Fruit fly (Drosophila melanogaster) whole organism, embryonic: ENCODE results near the gene corto.

Experiments used
- ATbp ChIP-seq: fragments of 200-800 bp; sonication (Bioruptor generic); optimal IDR thresholded peaks from 2 replicates; lab custom pipeline; 2017; ENCODE audit warnings: missing biosample characterization, mild to moderate bottlenecking, missing genetic modification characterization, missing genetic modification reagents
- CG10979 ChIP-seq: fragments of 200-800 bp; sonication (Bioruptor generic); optimal IDR thresholded peaks from 2 replicates; lab custom pipeline; 2018; ENCODE audit warnings: missing biosample characterization, mild to moderate bottlenecking, missing genetic modification characterization, moderate library complexity
- CG11247 ChIP-seq: fragments of 200-800 bp; sonication (Bioruptor generic); IDR thresholded peaks from 2 replicates; pipeline ENCODE4 v1.3.6; 2022; ENCODE audit warnings: missing biosample characterization, missing genetic modification characterization
- CG11504 ChIP-seq: fragments of 200-800 bp; sonication (Bioruptor generic); optimal IDR thresholded peaks from 3 replicates; lab custom pipeline; 2019; ENCODE audit warnings: missing biosample characterization, mild to moderate bottlenecking, missing genetic modification characterization, moderate library complexity
- CG12769 ChIP-seq: fragments of 200-800 bp; sonication (Bioruptor generic); optimal IDR thresholded peaks from 2 replicates; lab custom pipeline; 2019; ENCODE audit warnings: missing biosample characterization, mild to moderate bottlenecking, missing genetic modification characterization, moderate library complexity
- CG12942 ChIP-seq: fragments of 200-800 bp; sonication (Bioruptor generic); optimal IDR thresholded peaks from 3 replicates; lab custom pipeline; 2016; ENCODE audit warnings: missing biosample characterization, missing genetic modification characterization
- CG14710 ChIP-seq: fragments of 200-800 bp; sonication (Bioruptor generic); optimal IDR thresholded peaks from 3 replicates; lab custom pipeline; 2019; ENCODE audit warnings: missing biosample characterization, mild to moderate bottlenecking, missing genetic modification characterization, moderate library complexity
- CG15514 ChIP-seq: fragments of 200-800 bp; sonication (Bioruptor generic); optimal IDR thresholded peaks from 3 replicates; lab custom pipeline; 2017; ENCODE audit warnings: missing biosample characterization, missing genetic modification characterization, mild to moderate bottlenecking, moderate library complexity, missing genetic modification reagents
- CG15601 ChIP-seq: fragments of 200-800 bp; sonication (Bioruptor generic); optimal IDR thresholded peaks from 3 replicates; lab custom pipeline; 2019; ENCODE audit warnings: missing biosample characterization, mild to moderate bottlenecking, missing genetic modification characterization, moderate library complexity
- CG1603 ChIP-seq: fragments of 200-800 bp; sonication (Bioruptor generic); optimal IDR thresholded peaks from 2 replicates; lab custom pipeline; 2019; ENCODE audit warnings: missing biosample characterization, mild to moderate bottlenecking, missing genetic modification characterization, moderate library complexity
- CG17829 ChIP-seq: fragments of 200-800 bp; optimal IDR thresholded peaks from 2 replicates; lab custom pipeline; 2019; ENCODE audit warnings: missing biosample characterization, mild to moderate bottlenecking, missing genetic modification characterization, moderate library complexity
- CG18262 ChIP-seq: fragments of 200-800 bp; optimal IDR thresholded peaks from 3 replicates; lab custom pipeline; 2019; ENCODE audit warnings: missing biosample characterization, mild to moderate bottlenecking, missing genetic modification characterization, moderate library complexity
- CG18599 ChIP-seq: fragments of 200-800 bp; sonication (Bioruptor generic); optimal IDR thresholded peaks from 3 replicates; lab custom pipeline; 2017; ENCODE audit warnings: missing biosample characterization, missing genetic modification characterization, mild to moderate bottlenecking, moderate library complexity, missing genetic modification reagents
- CG2678 ChIP-seq: fragments of 200-800 bp; sonication (Bioruptor generic); optimal IDR thresholded peaks from 3 replicates; lab custom pipeline; 2019; ENCODE audit warnings: missing biosample characterization, mild to moderate bottlenecking, missing genetic modification characterization, moderate library complexity
- CG2712 ChIP-seq: fragments of 200-800 bp; optimal IDR thresholded peaks from 3 replicates; lab custom pipeline; 2019; ENCODE audit warnings: missing biosample characterization, mild to moderate bottlenecking, missing genetic modification characterization, moderate library complexity
- CG31441 ChIP-seq: fragments of 200-800 bp; sonication (Bioruptor generic); IDR thresholded peaks from 2 replicates; pipeline ENCODE4 v1.3.6; 2022; ENCODE audit warnings: missing biosample characterization, missing genetic modification characterization
- CG4282 ChIP-seq: fragments of 200-800 bp; sonication (Bioruptor generic); optimal IDR thresholded peaks from 2 replicates; lab custom pipeline; 2016; ENCODE audit warnings: missing biosample characterization, missing genetic modification characterization
- CG6689 ChIP-seq: fragments of 200-800 bp; sonication (Bioruptor generic); IDR thresholded peaks from 2 replicates; pipeline ENCODE4 v1.3.6; 2022; ENCODE audit warnings: missing biosample characterization, missing genetic modification characterization
- CG9215 ChIP-seq: fragments of 200-800 bp; sonication (Bioruptor generic); IDR thresholded peaks from 2 replicates; pipeline ENCODE4 v1.3.6; 2022; ENCODE audit warnings: missing biosample characterization, missing genetic modification characterization
- CG9727 ChIP-seq: fragments of 200-800 bp; sonication (Bioruptor generic); optimal IDR thresholded peaks from 3 replicates; lab custom pipeline; 2017; ENCODE audit warnings: missing biosample characterization, mild to moderate bottlenecking, missing genetic modification characterization
- Deaf1 ChIP-seq: fragments of 200-800 bp; optimal IDR thresholded peaks from 3 replicates; lab custom pipeline; 2019; ENCODE audit warnings: missing biosample characterization, mild to moderate bottlenecking, missing genetic modification characterization, moderate library complexity
- Fer1 ChIP-seq: fragments of 200-800 bp; sonication (Bioruptor generic); optimal IDR thresholded peaks from 2 replicates; lab custom pipeline; 2017; ENCODE audit warnings: missing biosample characterization, mild to moderate bottlenecking, missing genetic modification characterization
- Fer3 ChIP-seq: fragments of 200-800 bp; sonication (Bioruptor generic); optimal IDR thresholded peaks from 2 replicates; lab custom pipeline; 2018; ENCODE audit warnings: missing biosample characterization, mild to moderate bottlenecking, missing genetic modification characterization, moderate library complexity
- Hr51 ChIP-seq, 2 experiments: fragments of 200-800 bp; sonication (Bioruptor generic); optimal IDR thresholded peaks; 2 replicates in 1 of 2; 3 replicates in 1 of 2; lab custom pipeline; 2016 to 2018; ENCODE audit warnings: missing biosample characterization in 2 of 2, missing genetic modification characterization in 2 of 2, mild to moderate bottlenecking in 1 of 2, moderate library complexity in 1 of 2
- Med ChIP-seq: fragments of 200-800 bp; sonication (Bioruptor generic); peaks from one replicate; lab custom pipeline; 2016; ENCODE audit warnings: missing biosample characterization, missing genetic modification characterization, mild to moderate bottlenecking, inconsistent platforms, moderate library complexity
- Neu2 ChIP-seq: fragments of 200-800 bp; sonication (Bioruptor generic); optimal IDR thresholded peaks from 3 replicates; lab custom pipeline; 2016; ENCODE audit warnings: missing biosample characterization, missing genetic modification characterization, borderline replicate concordance
- Oli ChIP-seq: fragments of 200-800 bp; sonication (Bioruptor generic); optimal IDR thresholded peaks from 2 replicates; lab custom pipeline; 2018; ENCODE audit warnings: missing biosample characterization, mild to moderate bottlenecking, missing genetic modification characterization, moderate library complexity
- Ptx1 ChIP-seq: fragments of 200-800 bp; sonication (Bioruptor generic); IDR thresholded peaks from 2 replicates; pipeline ENCODE4 v1.3.6; 2022; ENCODE audit warnings: missing biosample characterization, missing genetic modification characterization
- Ravus ChIP-seq: fragments of 200-800 bp; sonication (Bioruptor generic); IDR thresholded peaks from 2 replicates; pipeline ENCODE4 v1.3.6; 2022; ENCODE audit warnings: missing biosample characterization, missing genetic modification characterization
- Sox102F ChIP-seq: fragments of 200-800 bp; sonication (Bioruptor generic); optimal IDR thresholded peaks from 2 replicates; lab custom pipeline; 2018; ENCODE audit warnings: missing biosample characterization, mild to moderate bottlenecking, missing genetic modification characterization, moderate library complexity
- Xbp1 ChIP-seq: fragments of 200-800 bp; sonication (Bioruptor generic); optimal IDR thresholded peaks from 3 replicates; lab custom pipeline; 2016; ENCODE audit warnings: missing biosample characterization, mild to moderate bottlenecking, missing genetic modification characterization
- ap ChIP-seq: fragments of 200-800 bp; sonication (Bioruptor generic); IDR thresholded peaks from 2 replicates; pipeline ENCODE4 v1.3.6; 2022; ENCODE audit warnings: missing biosample characterization, missing genetic modification characterization
- bbx ChIP-seq: fragments of 200-800 bp; sonication (Bioruptor generic); IDR thresholded peaks from 2 replicates; pipeline ENCODE4 v1.3.6; 2022; ENCODE audit warnings: missing biosample characterization, missing genetic modification characterization; ENCODE audit not compliant: partially characterized antibody
- crol ChIP-seq: fragments of 200-800 bp; sonication (Bioruptor generic); IDR thresholded peaks from 2 replicates; pipeline ENCODE4 v1.3.6; 2022; ENCODE audit warnings: missing biosample characterization, missing genetic modification characterization
- cwo ChIP-seq: fragments of 200-800 bp; sonication (Bioruptor generic); optimal IDR thresholded peaks from 3 replicates; lab custom pipeline; 2017; ENCODE audit warnings: missing biosample characterization, missing genetic modification characterization, mild to moderate bottlenecking, moderate library complexity, missing genetic modification reagents
- dpn ChIP-seq, 2 experiments: fragments of 200-800 bp; sonication (Bioruptor generic); optimal IDR thresholded peaks; 3 replicates each; lab custom pipeline; 2016; ENCODE audit warnings: missing biosample characterization in 2 of 2, missing genetic modification characterization in 2 of 2
- eve ChIP-seq, 2 experiments: fragments of >200 bp; optimal IDR thresholded peaks; 2 replicates each; lab custom pipeline; 2017; ENCODE audit warnings: missing biosample characterization in 2 of 2, missing genetic modification characterization in 2 of 2
- gcm2 ChIP-seq: fragments of 200-800 bp; sonication (Bioruptor generic); optimal IDR thresholded peaks from 2 replicates; lab custom pipeline; 2016; ENCODE audit warnings: missing biosample characterization, missing genetic modification characterization
- ken ChIP-seq: fragments of 200-800 bp; sonication (Bioruptor generic); IDR thresholded peaks from 3 replicates; pipeline ENCODE4 v1.3.6; 2022; ENCODE audit warnings: missing biosample characterization, missing genetic modification characterization
- lmd ChIP-seq: fragments of 200-800 bp; sonication (Bioruptor generic); IDR thresholded peaks from 2 replicates; pipeline ENCODE4 v1.3.6; 2022; ENCODE audit warnings: missing biosample characterization, missing genetic modification characterization
- maf-S ChIP-seq: fragments of 200-800 bp; sonication (Bioruptor generic); optimal IDR thresholded peaks from 2 replicates; lab custom pipeline; 2016; ENCODE audit warnings: missing biosample characterization, missing genetic modification characterization
- otp ChIP-seq: fragments of 200-800 bp; sonication (Bioruptor generic); IDR thresholded peaks from 3 replicates; pipeline ENCODE4, ENCODE4 v1.3.6; 2022; ENCODE audit warnings: missing biosample characterization, missing genetic modification characterization
- pb ChIP-seq: fragments of 200-800 bp; sonication (Bioruptor generic); optimal IDR thresholded peaks from 3 replicates; lab custom pipeline; 2016; ENCODE audit warnings: missing biosample characterization, missing genetic modification characterization
- row ChIP-seq: fragments of 200-800 bp; sonication (Bioruptor generic); IDR thresholded peaks from 3 replicates; pipeline ENCODE4 v1.3.6; 2022; ENCODE audit warnings: missing biosample characterization, missing genetic modification characterization
- sens ChIP-seq: fragments of 200-800 bp; sonication (Bioruptor generic); peaks from one replicate; lab custom pipeline; 2016; ENCODE audit warnings: missing biosample characterization, missing genetic modification characterization
- tin ChIP-seq: fragments of 200-800 bp; sonication (Bioruptor generic); optimal IDR thresholded peaks from 3 replicates; lab custom pipeline; 2016; ENCODE audit warnings: missing biosample characterization, missing genetic modification characterization
- tio ChIP-seq: fragments of 200-800 bp; sonication (Bioruptor generic); optimal IDR thresholded peaks from 2 replicates; lab custom pipeline; 2017; ENCODE audit warnings: missing biosample characterization, missing genetic modification characterization, inconsistent platforms
- unpg ChIP-seq: fragments of 200-800 bp; sonication (Bioruptor generic); optimal IDR thresholded peaks from 3 replicates; lab custom pipeline; 2018; ENCODE audit warnings: missing biosample characterization, mild to moderate bottlenecking, missing genetic modification characterization, moderate library complexity
- vfl ChIP-seq: fragments of 200-800 bp; sonication (Bioruptor generic); optimal IDR thresholded peaks from 2 replicates; lab custom pipeline; 2016; ENCODE audit warnings: missing biosample characterization, missing genetic modification characterization

The corto gene

dm6 chr3R:5100323-5101055 is 13.6 kb upstream of the corto start (continued):
- TF ChIP-seq Neu2 (GFP tag; lab: Kevin White, UChicago), result no peak
- peak; percentile 56 for TF ChIP-seq sens (GFP tag; lab: Kevin White, UChicago)
- peak; percentile 46 for TF ChIP-seq CG18262 (tag; lab: Kevin White, UChicago)
- TF ChIP-seq ATbp, result peak; percentile 20
- TF ChIP-seq cwo (GFP tag; lab: Kevin White, UChicago), result peak; percentile 12
- no peak for TF ChIP-seq pb (GFP tag; lab: Kevin White, UChicago)
- TF ChIP-seq tio (GFP tag; lab: Kevin White, UChicago), result no peak
- no peak for TF ChIP-seq CG12942 (GFP tag; lab: Kevin White, UChicago)
- TF ChIP-seq CG6689 (GFP tag; lab: Robert Waterston, UW), result peak; percentile 32; the same call in 1 of the 2 replicates
- no peak for TF ChIP-seq Fer3 (tag; lab: Kevin White, UChicago)
- TF ChIP-seq CG10979 (tag; lab: Kevin White, UChicago), result peak; percentile 40
- no peak for TF ChIP-seq eve (GFP tag; optimal IDR thresholded peaks at IDR 0.05; lab: Kevin White, UChicago)
- peak; percentile 53 for TF ChIP-seq CG11504 (tag; lab: Kevin White, UChicago)
- peak in 1 of 2 experiments; percentile 42 for TF ChIP-seq Hr51 (GFP tag; optimal IDR thresholded peaks at IDR 0.05; lab: Kevin White, UChicago)
- peak; percentile 59 for TF ChIP-seq CG18599 (GFP tag; lab: Kevin White, UChicago)
- TF ChIP-seq row, result peak; percentile 57
- TF ChIP-seq crol, result peak; percentile 32; the same call in 1 of the 2 replicates
- peak; percentile 19 for TF ChIP-seq unpg
- 0 out of 2 replicates have a peak, but pooled peaks have one; percentile 12 for TF ChIP-seq CG11247 (GFP tag; lab: Robert Waterston, UW)
- no peak for TF ChIP-seq bbx
- no peak for TF ChIP-seq ap (GFP tag; lab: Robert Waterston, UW)
- TF ChIP-seq CG9215, result no peak
- peak; percentile 38 for TF ChIP-seq Oli
- peak; percentile 56 for TF ChIP-seq CG2712
- TF ChIP-seq CG9727, result peak; percentile 37
- TF ChIP-seq maf-S, result no peak
- no peak for TF ChIP-seq ken (GFP tag; lab: Robert Waterston, UW)
- peak; percentile 23 for TF ChIP-seq tin (GFP tag; lab: Kevin White, UChicago)
- TF ChIP-seq Fer1, result peak; percentile 12
- peak; percentile 47 for TF ChIP-seq CG31441 (GFP tag; lab: Robert Waterston, UW)
- TF ChIP-seq CG12769 (tag; lab: Kevin White, UChicago), result peak; percentile 18
- 0 out of 2 replicates have a peak, but pooled peaks have one; percentile 18 for TF ChIP-seq Ptx1 (GFP tag; lab: Robert Waterston, UW)
- TF ChIP-seq CG15601 (tag; lab: Kevin White, UChicago), result peak; percentile 6
- peak; percentile 23 for TF ChIP-seq Deaf1 (tag; lab: Kevin White, UChicago)
- TF ChIP-seq CG2678 (tag; lab: Kevin White, UChicago), result peak; percentile 41
- peak; percentile 26 for TF ChIP-seq Med (GFP tag; lab: Kevin White, UChicago)
- TF ChIP-seq gcm2 (GFP tag; lab: Kevin White, UChicago), result no peak
- peak; percentile 20 for TF ChIP-seq CG14710
- no peak for TF ChIP-seq otp (GFP tag; lab: Robert Waterston, UW)
- peak; percentile 50 for TF ChIP-seq Sox102F (GFP tag; lab: Kevin White, UChicago)
- TF ChIP-seq Xbp1 (GFP tag; lab: Kevin White, UChicago), result peak; percentile 21
- TF ChIP-seq Ravus (GFP tag; lab: Robert Waterston, UW), result no peak
- TF ChIP-seq dpn (GFP tag; optimal IDR thresholded peaks at IDR 0.05; lab: Kevin White, UChicago), result peak in 1 of 2 experiments; percentile 30
- TF ChIP-seq CG15514 (GFP tag; lab: Kevin White, UChicago), result no peak
- peak; percentile 14 for TF ChIP-seq CG1603
- TF ChIP-seq lmd, result 0 out of 2 replicates have a peak, but pooled peaks have one; percentile 6
- TF ChIP-seq CG17829 (tag; lab: Kevin White, UChicago), result peak; percentile 9
- TF ChIP-seq CG4282 (GFP tag; lab: Kevin White, UChicago), result no peak
- no peak for TF ChIP-seq vfl (GFP tag; lab: Kevin White, UChicago)
